Fruit fly (Drosophila melanogaster): Measurements from ENCODE around the gene CG4650.

- TF ChIP-seq Myc (optimal IDR thresholded peaks at IDR 0.05) (no peak), psq (optimal IDR thresholded peaks at IDR 0.05) (no peak), insv (optimal IDR thresholded peaks at IDR 0.05) (no peak), ttk (optimal IDR thresholded peaks at IDR 0.05) (no peak), Sin3A (optimal IDR thresholded peaks at IDR 0.05) (no peak), h (optimal IDR thresholded peaks at IDR 0.05) (no peak)
Observed at dm6 chr2L:14762465-14762864, 12.3 kb downstream of the CG4650 start, which contains the start of gene CSN1a.
